Worm (Caenorhabditis elegans) whole organism, L1 larva: ENCODE data around the gene C06E7.2.

Experiments
- nhr-19 ChIP-seq: fragments of 200-800 bp; sonication (Bioruptor generic); conservative IDR thresholded peaks from 2 replicates; pipeline ENCODE4 v1.3.6; 2022; ENCODE audit warnings: missing genetic modification characterization, missing compliant biosample characterization
- nhr-20 ChIP-seq: sonication (generic microtip); optimal IDR thresholded peaks from 2 replicates; lab custom pipeline; 2016; ENCODE audit warnings: mild to moderate bottlenecking, missing genetic modification characterization, missing compliant biosample characterization
- tbx-2 ChIP-seq: sonication (generic microtip); optimal IDR thresholded peaks from 2 replicates; lab custom pipeline; 2016; ENCODE audit warnings: missing genetic modification characterization, missing compliant biosample characterization
- ztf-4 ChIP-seq: fragments of 150-350 bp; optimal IDR thresholded peaks from 2 replicates; lab custom pipeline; 2014; ENCODE audit warnings: missing biosample characterization, missing genetic modification characterization

DNA sequence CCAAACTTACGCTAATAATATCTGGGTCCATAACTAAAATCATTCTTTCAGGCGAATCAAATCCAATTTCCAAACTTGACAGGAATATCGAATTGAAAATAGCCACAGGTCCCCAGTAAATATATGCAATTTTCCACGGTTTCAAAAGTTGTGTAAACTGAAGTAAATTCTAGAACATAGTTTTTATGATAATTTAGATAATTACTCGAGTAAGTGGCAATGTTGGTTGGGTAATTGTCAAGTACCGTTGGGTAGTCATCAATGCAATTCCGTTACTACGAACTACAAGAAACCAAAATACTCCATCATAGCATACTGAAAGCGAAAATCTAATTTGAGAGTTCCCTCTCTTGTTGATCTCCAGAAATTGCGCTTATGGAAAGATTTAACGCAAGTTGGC lies 30.1 kb downstream of the C06E7.2 start:
- no peak for TF ChIP-seq nhr-19 (GFP tag; lab: Robert Waterston, UW)
- TF ChIP-seq nhr-20: no peak
- TF ChIP-seq tbx-2: no peak
- no peak for TF ChIP-seq ztf-4 (tag; lab: Kevin White, UChicago)
